Fruit fly (Drosophila melanogaster) whole organism, embryonic: Measurements from ENCODE around the gene CG1764.
A peak's percentile ranks its signal among the peaks of the same experiment; 100 is the strongest.

Experiments used
- CG10366 ChIP-seq: fragments of 200-800 bp; sonication (Bioruptor generic); IDR thresholded peaks from 2 replicates; pipeline ENCODE4 v1.3.6; 2022; ENCODE audit warnings: missing biosample characterization, missing genetic modification characterization
- CG10565 ChIP-seq: fragments of 200-800 bp; sonication (Bioruptor generic); optimal IDR thresholded peaks from 3 replicates; lab custom pipeline; 2016; ENCODE audit warnings: missing biosample characterization, mild to moderate bottlenecking, missing genetic modification characterization
- CG11456 ChIP-seq: fragments of 200-800 bp; sonication (Bioruptor generic); IDR thresholded peaks from 3 replicates; pipeline ENCODE4 v1.3.6; 2022; ENCODE audit warnings: missing biosample characterization, missing genetic modification characterization
- CG12391 ChIP-seq: fragments of 200-800 bp; sonication (Bioruptor generic); optimal IDR thresholded peaks from 3 replicates; lab custom pipeline; 2018; ENCODE audit warnings: missing biosample characterization, mild to moderate bottlenecking, missing genetic modification characterization, moderate library complexity
- CG13287 ChIP-seq: fragments of 200-800 bp; sonication (Bioruptor generic); IDR thresholded peaks from 2 replicates; pipeline ENCODE4 v1.3.6; 2022; ENCODE audit warnings: missing biosample characterization, missing genetic modification characterization; ENCODE audit not compliant: partially characterized antibody
- CG13775 ChIP-seq: fragments of 200-800 bp; sonication (Bioruptor generic); optimal IDR thresholded peaks from 3 replicates; lab custom pipeline; 2017; ENCODE audit warnings: missing biosample characterization, mild to moderate bottlenecking, missing genetic modification characterization
- CG15269 ChIP-seq: fragments of 200-800 bp; sonication (Bioruptor generic); optimal IDR thresholded peaks from 2 replicates; lab custom pipeline; 2018; ENCODE audit warnings: missing biosample characterization, mild to moderate bottlenecking, missing genetic modification characterization, moderate library complexity
- CG17359 ChIP-seq: fragments of 200-800 bp; sonication (Bioruptor generic); optimal IDR thresholded peaks from 3 replicates; lab custom pipeline; 2018; ENCODE audit warnings: missing biosample characterization, mild to moderate bottlenecking, missing genetic modification characterization, moderate library complexity
- CG18011 ChIP-seq: fragments of 200-800 bp; sonication (Bioruptor generic); optimal IDR thresholded peaks from 2 replicates; lab custom pipeline; 2017; ENCODE audit warnings: missing biosample characterization, missing genetic modification characterization, mild to moderate bottlenecking, moderate library complexity, missing genotype
- CG2129 ChIP-seq: fragments of 200-800 bp; sonication (Bioruptor generic); IDR thresholded peaks from 2 replicates; pipeline ENCODE4 v1.3.6; 2022; ENCODE audit warnings: missing biosample characterization, missing genetic modification characterization; ENCODE audit not compliant: partially characterized antibody
- CG31224 ChIP-seq: fragments of 200-800 bp; sonication (Bioruptor generic); IDR thresholded peaks from 2 replicates; pipeline ENCODE4 v1.3.6; 2022; ENCODE audit warnings: missing biosample characterization, missing genetic modification characterization
- CG3847 ChIP-seq: fragments of 200-800 bp; sonication (Bioruptor generic); IDR thresholded peaks from 2 replicates; pipeline ENCODE4 v1.3.6; 2022; ENCODE audit warnings: missing biosample characterization, missing genetic modification characterization
- CG43689 ChIP-seq: fragments of 200-800 bp; sonication (Bioruptor generic); IDR thresholded peaks from 2 replicates; pipeline ENCODE4 v1.3.6; 2022; ENCODE audit warnings: missing biosample characterization, missing genetic modification characterization
- CG5245 ChIP-seq: fragments of 200-800 bp; sonication (Bioruptor generic); optimal IDR thresholded peaks from 3 replicates; lab custom pipeline; 2016; ENCODE audit warnings: missing biosample characterization, missing genetic modification characterization
- CG6254 ChIP-seq: fragments of 200-800 bp; sonication (Bioruptor generic); optimal IDR thresholded peaks from 3 replicates; lab custom pipeline; 2017; ENCODE audit warnings: mild to moderate bottlenecking, missing biosample characterization, missing genetic modification reagents, missing genetic modification characterization
- CG8281 ChIP-seq: fragments of 200-800 bp; sonication (Bioruptor generic); optimal IDR thresholded peaks from 2 replicates; lab custom pipeline; 2018; ENCODE audit warnings: missing biosample characterization, mild to moderate bottlenecking, missing genetic modification characterization, moderate library complexity
- CHES-1-like ChIP-seq: fragments of 200-800 bp; sonication (Bioruptor generic); optimal IDR thresholded peaks from 2 replicates; lab custom pipeline; 2016; ENCODE audit warnings: missing biosample characterization, missing genetic modification characterization
- CTCF ChIP-seq: fragments of 200-800 bp; sonication (Bioruptor generic); optimal IDR thresholded peaks from 2 replicates; lab custom pipeline; 2017; ENCODE audit warnings: missing biosample characterization, mild to moderate bottlenecking, missing genetic modification characterization, moderate library complexity
- D ChIP-seq, 2 experiments: fragments of 200-800 bp in 1 of 2; fragments of >200 bp in 1 of 2; sonication (Bioruptor generic) in 1 of 2; optimal IDR thresholded peaks; 2 replicates in 1 of 2; 3 replicates in 1 of 2; lab custom pipeline; 2017; ENCODE audit warnings: mild to moderate bottlenecking in 1 of 2, missing biosample characterization in 1 of 2, missing genetic modification characterization in 1 of 2, missing genetic modification reagents in 1 of 2
- Fer1 ChIP-seq: fragments of 200-800 bp; sonication (Bioruptor generic); optimal IDR thresholded peaks from 2 replicates; lab custom pipeline; 2017; ENCODE audit warnings: missing biosample characterization, mild to moderate bottlenecking, missing genetic modification characterization
- Gug ChIP-seq: fragments of 200-800 bp; sonication (Bioruptor generic); IDR thresholded peaks from 4 replicates; pipeline ENCODE4 v1.3.6; 2022; ENCODE audit warnings: missing biosample characterization, missing genetic modification characterization
- HLH54F ChIP-seq: fragments of 200-800 bp; sonication (Bioruptor generic); optimal IDR thresholded peaks from 3 replicates; lab custom pipeline; 2016; ENCODE audit warnings: missing biosample characterization, missing genetic modification characterization
- Hand ChIP-seq: fragments of 200-800 bp; sonication (Bioruptor generic); optimal IDR thresholded peaks from 2 replicates; lab custom pipeline; 2017; ENCODE audit warnings: mild to moderate bottlenecking, missing biosample characterization, missing genetic modification reagents, missing genetic modification characterization
- Hr39 ChIP-seq: fragments of >200 bp; optimal IDR thresholded peaks from 2 replicates; lab custom pipeline; 2017
- Hr51 ChIP-seq, 2 experiments: fragments of 200-800 bp; sonication (Bioruptor generic); optimal IDR thresholded peaks; 2 replicates in 1 of 2; 3 replicates in 1 of 2; lab custom pipeline; 2016 to 2018; ENCODE audit warnings: missing biosample characterization in 2 of 2, missing genetic modification characterization in 2 of 2, mild to moderate bottlenecking in 1 of 2, moderate library complexity in 1 of 2
- Neu2 ChIP-seq: fragments of 200-800 bp; sonication (Bioruptor generic); optimal IDR thresholded peaks from 3 replicates; lab custom pipeline; 2016; ENCODE audit warnings: missing biosample characterization, missing genetic modification characterization, borderline replicate concordance
- Nf-YC ChIP-seq: fragments of 200-800 bp; optimal IDR thresholded peaks from 3 replicates; lab custom pipeline; 2019; ENCODE audit warnings: missing biosample characterization, mild to moderate bottlenecking, missing genetic modification characterization, moderate library complexity
- PHDP ChIP-seq: fragments of 200-800 bp; sonication (Bioruptor generic); optimal IDR thresholded peaks from 3 replicates; lab custom pipeline; 2018; ENCODE audit warnings: missing biosample characterization, mild to moderate bottlenecking, missing genetic modification characterization, moderate library complexity
- Sin3A ChIP-seq: fragments of >200 bp; optimal IDR thresholded peaks from 2 replicates; lab custom pipeline; 2018
- Sox100B ChIP-seq: fragments of 200-800 bp; sonication (Bioruptor generic); optimal IDR thresholded peaks from 3 replicates; lab custom pipeline; 2018; ENCODE audit warnings: missing biosample characterization, mild to moderate bottlenecking, missing genetic modification characterization
- Vsx1 ChIP-seq: fragments of 200-800 bp; sonication (Bioruptor generic); optimal IDR thresholded peaks from 2 replicates; lab custom pipeline; 2017; ENCODE audit warnings: missing biosample characterization, mild to moderate bottlenecking, missing genetic modification characterization, missing genetic modification reagents
- amos ChIP-seq: fragments of 200-800 bp; sonication (Bioruptor generic); IDR thresholded peaks from 2 replicates; pipeline ENCODE4 v1.3.6; 2022; ENCODE audit warnings: missing biosample characterization, missing genetic modification characterization; ENCODE audit not compliant: partially characterized antibody
- cas ChIP-seq: fragments of 200-800 bp; sonication (Bioruptor generic); IDR thresholded peaks from 2 replicates; pipeline ENCODE4 v1.3.6; 2022; ENCODE audit warnings: missing biosample characterization, missing genetic modification characterization
- chif ChIP-seq, 2 experiments: fragments of 200-800 bp; sonication (Bioruptor generic); optimal IDR thresholded peaks; 3 replicates each; lab custom pipeline; 2016; ENCODE audit warnings: missing biosample characterization in 2 of 2, missing genetic modification characterization in 2 of 2
- da ChIP-seq: fragments of 200-800 bp; sonication (Bioruptor generic); optimal IDR thresholded peaks from 2 replicates; lab custom pipeline; 2016; ENCODE audit warnings: missing biosample characterization, missing genetic modification characterization
- fd102C ChIP-seq: fragments of 200-800 bp; sonication (Bioruptor generic); optimal IDR thresholded peaks from 2 replicates; lab custom pipeline; 2018; ENCODE audit warnings: missing biosample characterization, mild to moderate bottlenecking, missing genetic modification characterization, moderate library complexity
- gro ChIP-seq: fragments of 200-800 bp; sonication (Bioruptor generic); optimal IDR thresholded peaks from 2 replicates; lab custom pipeline; 2016; ENCODE audit warnings: missing biosample characterization, missing genetic modification characterization
- hb ChIP-seq: fragments of 200-800 bp; sonication (Bioruptor generic); IDR thresholded peaks from 3 replicates; pipeline ENCODE4 v1.3.6; 2022; ENCODE audit warnings: missing biosample characterization, missing genetic modification characterization; ENCODE audit not compliant: partially characterized antibody
- inv ChIP-seq: fragments of 200-800 bp; sonication (Bioruptor generic); IDR thresholded peaks from 2 replicates; pipeline ENCODE4 v1.3.6; 2022; ENCODE audit warnings: missing biosample characterization, missing genetic modification characterization; ENCODE audit not compliant: partially characterized antibody
- mam ChIP-seq: fragments of 200-800 bp; sonication (Bioruptor generic); optimal IDR thresholded peaks from 3 replicates; lab custom pipeline; 2016; ENCODE audit warnings: missing biosample characterization, missing genetic modification characterization
- mld ChIP-seq: fragments of 200-800 bp; sonication (Bioruptor generic); IDR thresholded peaks from 3 replicates; pipeline ENCODE4 v1.3.6; 2022; ENCODE audit warnings: missing biosample characterization, missing genetic modification characterization; ENCODE audit not compliant: partially characterized antibody
- nmo ChIP-seq: fragments of 200-800 bp; sonication (Bioruptor generic); optimal IDR thresholded peaks from 2 replicates; lab custom pipeline; 2018; ENCODE audit warnings: missing biosample characterization, mild to moderate bottlenecking, missing genetic modification characterization, moderate library complexity
- peb ChIP-seq: fragments of 200-800 bp; sonication (Bioruptor generic); IDR thresholded peaks from 2 replicates; pipeline ENCODE4 v1.3.6; 2022; ENCODE audit warnings: missing biosample characterization, missing genetic modification characterization
- run ChIP-seq: fragments of 200-800 bp; sonication (Bioruptor generic); optimal IDR thresholded peaks from 3 replicates; lab custom pipeline; 2018; ENCODE audit warnings: missing biosample characterization, mild to moderate bottlenecking, missing genetic modification characterization
- slp2 ChIP-seq: fragments of 200-800 bp; sonication (Bioruptor generic); optimal IDR thresholded peaks from 2 replicates; lab custom pipeline; 2016; ENCODE audit warnings: missing biosample characterization, missing genetic modification characterization
- so ChIP-seq: fragments of 200-800 bp; sonication (Bioruptor generic); IDR thresholded peaks from 3 replicates; pipeline ENCODE4 v1.3.6; 2022; ENCODE audit warnings: missing biosample characterization, missing genetic modification characterization
- tgo ChIP-seq: fragments of 200-800 bp; sonication (Bioruptor generic); IDR thresholded peaks from 3 replicates; pipeline ENCODE4 v1.3.6; 2022; ENCODE audit warnings: missing biosample characterization, missing genetic modification characterization
- tna ChIP-seq: fragments of 200-800 bp; sonication (Bioruptor generic); IDR thresholded peaks from 2 replicates; pipeline ENCODE4 v1.3.6; 2022; ENCODE audit warnings: missing biosample characterization, missing genetic modification characterization; ENCODE audit not compliant: partially characterized antibody
- tup ChIP-seq: fragments of 200-800 bp; sonication (Bioruptor generic); optimal IDR thresholded peaks from 2 replicates; lab custom pipeline; 2016; ENCODE audit warnings: missing biosample characterization, mild to moderate bottlenecking, missing genetic modification characterization, moderate library complexity
- usp ChIP-seq: fragments of >200 bp; optimal IDR thresholded peaks from 2 replicates; lab custom pipeline; 2017; ENCODE audit warnings: missing biosample characterization, missing genetic modification characterization
- z ChIP-seq: fragments of 200-800 bp; sonication (Bioruptor generic); IDR thresholded peaks from 3 replicates; pipeline ENCODE4 v1.3.6; 2022; ENCODE audit warnings: missing biosample characterization, missing genetic modification characterization

Gene CG1764

dm6 chrX:13276713-13277112, 25.5 kb downstream of the CG1764 start (continued):
- TF ChIP-seq chif (GFP tag; optimal IDR thresholded peaks at IDR 0.05; lab: Kevin White, UChicago): no peak
- TF ChIP-seq amos (GFP tag; lab: Robert Waterston, UW): no peak
- peak; percentile 66 for TF ChIP-seq CG13775 (GFP tag; lab: Kevin White, UChicago)
- peak; percentile 59 for TF ChIP-seq CG31224 (GFP tag; lab: Robert Waterston, UW)
- TF ChIP-seq CG10366 (GFP tag; lab: Robert Waterston, UW): peak; percentile 66
- TF ChIP-seq mam (GFP tag; lab: Kevin White, UChicago): peak; percentile 33
- no peak for TF ChIP-seq z
- no peak for TF ChIP-seq CG18011 (GFP tag; lab: Kevin White, UChicago)
- peak; percentile 88 for TF ChIP-seq CG15269 (tag; lab: Kevin White, UChicago)
- peak; percentile 57; the same call in 1 of the 2 replicates for TF ChIP-seq cas (GFP tag; lab: Robert Waterston, UW)
- peak; percentile 78 for TF ChIP-seq PHDP (tag; lab: Kevin White, UChicago)
- peak; percentile 77 for TF ChIP-seq CG17359 (tag; lab: Kevin White, UChicago)
- no peak for TF ChIP-seq inv (GFP tag; lab: Robert Waterston, UW)
- peak; percentile 81; the same call in 2 of the 3 replicates for TF ChIP-seq so
- no peak for TF ChIP-seq tup (GFP tag; lab: Kevin White, UChicago)
- TF ChIP-seq usp (GFP tag; lab: Kevin White, UChicago): no peak
- no peak for TF ChIP-seq mld (GFP tag; lab: Robert Waterston, UW)
- TF ChIP-seq nmo (GFP tag; lab: Kevin White, UChicago): peak; percentile 70
- no peak for TF ChIP-seq Sin3A (lab: Kevin White, UChicago)
- peak; percentile 71 for TF ChIP-seq Hand (GFP tag; lab: Kevin White, UChicago)
- TF ChIP-seq tgo (GFP tag; lab: Robert Waterston, UW): peak; percentile 81
- no peak for TF ChIP-seq fd102C (GFP tag; lab: Kevin White, UChicago)
- no peak for TF ChIP-seq hb (GFP tag; lab: Robert Waterston, UW)
- TF ChIP-seq Nf-YC (tag; lab: Kevin White, UChicago): peak; percentile 56
- TF ChIP-seq run (tag; lab: Kevin White, UChicago): peak; percentile 49
- TF ChIP-seq da (GFP tag; lab: Kevin White, UChicago): no peak
- peak; percentile 60 for TF ChIP-seq Sox100B (GFP tag; lab: Kevin White, UChicago)
- no peak for TF ChIP-seq CG2129 (GFP tag; lab: Robert Waterston, UW)
- TF ChIP-seq CG43689 (GFP tag; lab: Robert Waterston, UW): no peak
- no peak for TF ChIP-seq CG13287
- no peak for TF ChIP-seq slp2 (GFP tag; lab: Kevin White, UChicago)
- TF ChIP-seq Neu2 (GFP tag; lab: Kevin White, UChicago): no peak
- TF ChIP-seq CG3847 (GFP tag; lab: Robert Waterston, UW): peak; percentile 82
- TF ChIP-seq HLH54F: peak; percentile 2
- peak in 1 of 2 experiments; percentile 79 for TF ChIP-seq Hr51 (GFP tag; optimal IDR thresholded peaks at IDR 0.05; lab: Kevin White, UChicago)
- no peak for TF ChIP-seq CHES-1-like (GFP tag; lab: Kevin White, UChicago)
- peak; percentile 24 for TF ChIP-seq CG8281 (tag; lab: Kevin White, UChicago)
- no peak for TF ChIP-seq gro (GFP tag; lab: Kevin White, UChicago)
- TF ChIP-seq Hr39 (lab: Kevin White, UChicago): no peak
- no peak for TF ChIP-seq CTCF (GFP tag; lab: Kevin White, UChicago)
- peak; percentile 90 for TF ChIP-seq Fer1
- TF ChIP-seq Gug (GFP tag; lab: Robert Waterston, UW): no peak
- TF ChIP-seq CG12391 (tag; lab: Kevin White, UChicago): peak; percentile 78
- no peak for TF ChIP-seq CG6254 (GFP tag; lab: Kevin White, UChicago)
- TF ChIP-seq peb (GFP tag; lab: Robert Waterston, UW): no peak
- peak; percentile 77 for TF ChIP-seq CG11456 (GFP tag; lab: Robert Waterston, UW)
- TF ChIP-seq CG5245 (GFP tag; lab: Kevin White, UChicago): no peak
- peak; percentile 41 for TF ChIP-seq Vsx1 (GFP tag; lab: Kevin White, UChicago)
- TF ChIP-seq CG10565 (GFP tag; lab: Kevin White, UChicago): no peak
- no peak for TF ChIP-seq D (optimal IDR thresholded peaks at IDR 0.05; lab: Kevin White, UChicago)
- TF ChIP-seq D (GFP tag; optimal IDR thresholded peaks at IDR 0.05; lab: Kevin White, UChicago): peak; percentile 38
- TF ChIP-seq tna: no peak
